Worm (Caenorhabditis elegans) whole organism, L2 larva: ENCODE measurements around the gene ZC449.8.
A peak's percentile ranks its signal among the peaks of the same experiment; 100 is the strongest.

Experiments used
- C34F6.9 ChIP-seq: fragments of 150-350 bp; optimal IDR thresholded peaks from 2 replicates; lab custom pipeline; 2014; ENCODE audit warnings: missing biosample characterization, missing genetic modification characterization
- F13H6.1 ChIP-seq: sonication (generic microtip); optimal IDR thresholded peaks from 2 replicates; lab custom pipeline; 2016; ENCODE audit warnings: missing genetic modification characterization, missing compliant biosample characterization
- R02D3.7 ChIP-seq: fragments of 150-350 bp; optimal IDR thresholded peaks from 2 replicates; lab custom pipeline; 2014; ENCODE audit warnings: missing biosample characterization, missing genetic modification characterization
- Y55F3AM.14 ChIP-seq: fragments of 200-800 bp; sonication (Bioruptor generic); optimal IDR thresholded peaks from 2 replicates; lab custom pipeline; 2018; ENCODE audit warnings: mild to moderate bottlenecking, missing genetic modification characterization, missing compliant biosample characterization
- ZK546.5 ChIP-seq: sonication (generic microtip); optimal IDR thresholded peaks from 2 replicates; lab custom pipeline; 2017; ENCODE audit warnings: missing biosample characterization, missing genetic modification characterization
- alr-1 ChIP-seq: fragments of 150-350 bp; optimal IDR thresholded peaks from 2 replicates; lab custom pipeline; 2014; ENCODE audit warnings: missing biosample characterization, missing genetic modification characterization
- aly-2 ChIP-seq: fragments of 150-350 bp; optimal IDR thresholded peaks from 2 replicates; lab custom pipeline; 2014; ENCODE audit warnings: missing biosample characterization, missing genetic modification characterization
- ama-1 ChIP-seq: fragments of 150-350 bp; optimal IDR thresholded peaks from 2 replicates; lab custom pipeline; 2018; ENCODE audit warnings: inconsistent platforms
- blmp-1 ChIP-seq: sonication (generic microtip); optimal IDR thresholded peaks from 2 replicates; lab custom pipeline; 2017; ENCODE audit warnings: missing genetic modification characterization, mild to moderate bottlenecking, missing compliant biosample characterization, antibody characterized with exemption, moderate library complexity; ENCODE audit not compliant: insufficient read depth
- ceh-16 ChIP-seq: fragments of 150-350 bp; optimal IDR thresholded peaks from 2 replicates; lab custom pipeline; 2014; ENCODE audit warnings: missing biosample characterization, missing genetic modification characterization
- ceh-82 ChIP-seq: fragments of 150-350 bp; optimal IDR thresholded peaks from 2 replicates; lab custom pipeline; 2014; ENCODE audit warnings: missing biosample characterization, missing genetic modification characterization
- crh-2 ChIP-seq: sonication (generic microtip); optimal IDR thresholded peaks from 2 replicates; lab custom pipeline; 2017; ENCODE audit warnings: missing biosample characterization, missing genetic modification characterization
- dmd-4 ChIP-seq: sonication (generic microtip); optimal IDR thresholded peaks from 2 replicates; lab custom pipeline; 2017; ENCODE audit warnings: missing biosample characterization, missing genetic modification characterization
- egl-27 ChIP-seq: sonication (generic microtip); optimal IDR thresholded peaks from 3 replicates; lab custom pipeline; 2017; ENCODE audit warnings: missing biosample characterization, missing genetic modification reagents, missing genetic modification characterization
- elt-1 ChIP-seq: fragments of 150-350 bp; optimal IDR thresholded peaks from 2 replicates; lab custom pipeline; 2014; ENCODE audit warnings: missing biosample characterization, missing genetic modification characterization
- elt-3 ChIP-seq: sonication (generic microtip); optimal IDR thresholded peaks from 2 replicates; lab custom pipeline; 2017; ENCODE audit warnings: missing biosample characterization, missing genetic modification characterization
- fos-1 ChIP-seq: fragments of 150-350 bp; optimal IDR thresholded peaks from 2 replicates; lab custom pipeline; 2014; ENCODE audit warnings: missing biosample characterization, missing genetic modification characterization
- gmeb-1 ChIP-seq: fragments of 150-350 bp; optimal IDR thresholded peaks from 2 replicates; lab custom pipeline; 2014; ENCODE audit warnings: missing biosample characterization, missing genetic modification characterization
- lin-13 ChIP-seq: fragments of 150-350 bp; optimal IDR thresholded peaks from 2 replicates; lab custom pipeline; 2014; ENCODE audit warnings: missing biosample characterization, missing genetic modification reagents, missing genetic modification characterization
- lin-39 ChIP-seq: fragments of 150-350 bp; optimal IDR thresholded peaks from 2 replicates; lab custom pipeline; 2014; ENCODE audit warnings: missing biosample characterization, missing genetic modification reagents, missing genetic modification characterization
- lsy-2 ChIP-seq, 2 experiments: fragments of 150-350 bp in 1 of 2; sonication (generic microtip) in 1 of 2; optimal IDR thresholded peaks; 2 replicates each; lab custom pipeline; 2014 to 2017; ENCODE audit warnings: missing biosample characterization in 2 of 2, missing genetic modification characterization in 2 of 2
- mab-5 ChIP-seq: fragments of 150-350 bp; optimal IDR thresholded peaks from 2 replicates; lab custom pipeline; 2014; ENCODE audit warnings: missing biosample characterization, missing genetic modification characterization
- mbf-1 ChIP-seq: sonication (generic microtip); optimal IDR thresholded peaks from 2 replicates; lab custom pipeline; 2017; ENCODE audit warnings: missing biosample characterization, missing genetic modification characterization
- mdl-1 ChIP-seq, 2 experiments: fragments of 150-350 bp in 1 of 2; sonication (generic microtip) in 1 of 2; optimal IDR thresholded peaks; 2 replicates each; lab custom pipeline; 2017; ENCODE audit warnings: missing biosample characterization in 2 of 2, missing genetic modification characterization in 2 of 2
- nhr-10 ChIP-seq: sonication (generic microtip); optimal IDR thresholded peaks from 2 replicates; lab custom pipeline; 2017; ENCODE audit warnings: missing biosample characterization, missing genetic modification characterization
- nhr-11 ChIP-seq: fragments of 150-350 bp; optimal IDR thresholded peaks from 2 replicates; lab custom pipeline; 2014; ENCODE audit warnings: missing biosample characterization, missing genetic modification characterization
- nhr-12 ChIP-seq: fragments of 150-350 bp; optimal IDR thresholded peaks from 2 replicates; lab custom pipeline; 2014; ENCODE audit warnings: missing biosample characterization, missing genetic modification characterization
- nhr-129 ChIP-seq: fragments of 150-350 bp; optimal IDR thresholded peaks from 2 replicates; lab custom pipeline; 2014; ENCODE audit warnings: missing biosample characterization, missing genetic modification characterization
- nhr-21 ChIP-seq: fragments of 150-350 bp; optimal IDR thresholded peaks from 2 replicates; lab custom pipeline; 2014; ENCODE audit warnings: missing biosample characterization, missing genetic modification characterization
- nhr-23 ChIP-seq: fragments of 150-350 bp; optimal IDR thresholded peaks from 2 replicates; lab custom pipeline; 2014; ENCODE audit warnings: missing biosample characterization, missing genetic modification reagents, missing genetic modification characterization
- nhr-237 ChIP-seq: fragments of 150-350 bp; optimal IDR thresholded peaks from 2 replicates; lab custom pipeline; 2014; ENCODE audit warnings: missing biosample characterization, missing genetic modification characterization
- nhr-25 ChIP-seq: fragments of 150-350 bp; sonication (generic microtip); optimal IDR thresholded peaks from 3 replicates; lab custom pipeline; 2014; ENCODE audit warnings: missing biosample characterization, missing genetic modification characterization
- nhr-6 ChIP-seq: fragments of 150-350 bp; optimal IDR thresholded peaks from 2 replicates; lab custom pipeline; 2014; ENCODE audit warnings: missing biosample characterization, missing genetic modification characterization
- nhr-77 ChIP-seq: fragments of 150-350 bp; optimal IDR thresholded peaks from 2 replicates; lab custom pipeline; 2014; ENCODE audit warnings: missing biosample characterization, missing genetic modification characterization
- peb-1 ChIP-seq: fragments of 150-350 bp; optimal IDR thresholded peaks from 2 replicates; lab custom pipeline; 2014; ENCODE audit warnings: missing biosample characterization, missing genetic modification characterization
- sem-4 ChIP-seq: fragments of 150-350 bp; optimal IDR thresholded peaks from 2 replicates; lab custom pipeline; 2014; ENCODE audit warnings: missing biosample characterization, missing genetic modification reagents, missing genetic modification characterization
- skn-1 ChIP-seq: sonication (generic microtip); optimal IDR thresholded peaks from 2 replicates; lab custom pipeline; 2017; ENCODE audit warnings: missing biosample characterization, missing genetic modification characterization
- sma-3 ChIP-seq: sonication (generic microtip); optimal IDR thresholded peaks from 2 replicates; lab custom pipeline; 2016; ENCODE audit warnings: missing genetic modification reagents, missing genetic modification characterization, missing compliant biosample characterization
- sma-9 ChIP-seq, 2 experiments: fragments of 150-350 bp in 1 of 2; sonication (generic microtip) in 1 of 2; optimal IDR thresholded peaks; 2 replicates each; lab custom pipeline; 2014 to 2016; ENCODE audit warnings: missing genetic modification characterization in 2 of 2, mild to moderate bottlenecking in 1 of 2, missing biosample characterization in 1 of 2, missing compliant biosample characterization in 1 of 2, missing genetic modification reagents in 1 of 2, moderate library complexity in 1 of 2
- snpc-4 ChIP-seq: fragments of 150-350 bp; optimal IDR thresholded peaks from 2 replicates; lab custom pipeline; 2014; ENCODE audit warnings: missing biosample characterization, missing genetic modification characterization
- unc-39 ChIP-seq: fragments of 150-350 bp; optimal IDR thresholded peaks from 2 replicates; lab custom pipeline; 2014; ENCODE audit warnings: missing biosample characterization, missing genetic modification characterization
- unc-55 ChIP-seq: fragments of 150-350 bp; sonication (generic microtip); optimal IDR thresholded peaks from 3 replicates; lab custom pipeline; 2014; ENCODE audit warnings: missing biosample characterization, missing genetic modification reagents, missing genetic modification characterization
- unc-62 ChIP-seq: fragments of 150-350 bp; optimal IDR thresholded peaks from 2 replicates; lab custom pipeline; 2014; ENCODE audit warnings: missing biosample characterization, missing genetic modification reagents, missing genetic modification characterization
- zag-1 ChIP-seq: fragments of 150-350 bp; optimal IDR thresholded peaks from 2 replicates; lab custom pipeline; 2014; ENCODE audit warnings: missing biosample characterization, missing genetic modification characterization
- ztf-1 ChIP-seq: fragments of 200-800 bp; sonication (Bioruptor generic); conservative IDR thresholded peaks from 2 replicates; pipeline ENCODE4 v1.3.6; 2022; ENCODE audit warnings: missing genetic modification characterization, missing compliant biosample characterization
- ztf-11 ChIP-seq: sonication (generic microtip); optimal IDR thresholded peaks from 2 replicates; lab custom pipeline; 2017; ENCODE audit warnings: missing biosample characterization, missing genetic modification characterization
- ztf-4 ChIP-seq: fragments of 150-350 bp; optimal IDR thresholded peaks from 2 replicates; lab custom pipeline; 2014; ENCODE audit warnings: missing biosample characterization, missing genetic modification characterization

ZC449.8 gene

DNA sequence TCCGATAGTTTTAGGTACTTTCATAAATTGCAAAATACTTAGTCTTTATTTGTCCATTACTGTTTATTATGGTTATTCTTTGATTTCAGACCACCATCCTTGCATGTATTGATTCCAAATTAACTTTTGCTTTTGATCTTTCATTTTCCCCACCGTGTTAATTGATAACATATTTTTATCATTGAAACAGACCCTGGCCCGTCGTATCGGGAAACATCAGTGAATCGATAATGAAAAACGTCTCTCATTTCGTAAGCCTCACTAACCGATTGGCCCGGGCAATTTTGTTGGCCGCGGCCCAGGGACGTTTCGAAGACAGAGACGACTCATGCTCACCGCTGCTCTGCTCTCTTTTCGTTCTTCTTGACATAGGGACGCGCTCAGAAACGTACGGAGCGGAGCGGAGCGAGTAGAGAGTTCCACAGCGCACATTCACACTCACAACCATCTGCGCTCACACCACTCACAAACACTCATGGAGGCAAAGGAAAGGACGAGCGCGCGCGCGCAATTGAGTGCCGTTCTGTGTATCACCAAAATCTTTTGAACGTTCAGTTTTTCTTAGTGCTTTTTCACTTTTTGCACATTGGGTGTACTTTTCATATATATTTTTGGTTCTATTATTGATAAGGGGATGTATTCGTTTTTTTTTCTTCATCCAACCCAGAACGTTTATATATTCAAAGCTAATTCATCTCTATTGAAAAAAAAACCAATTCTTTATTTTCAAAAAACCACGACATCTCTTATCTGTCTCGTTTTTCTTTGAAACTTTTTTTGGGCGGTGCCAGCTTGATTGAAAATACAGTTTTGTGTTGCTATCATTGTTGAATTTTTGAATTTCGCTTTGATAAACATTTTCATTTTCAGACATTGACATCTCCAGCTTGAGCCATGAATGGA lies 48.1 kb downstream of the ZC449.8 start, which contains the start of gene C24H10.2:
Gene C24H10.2 (plus strand): TSS at position 853 of the 903 bp plus-strand sequence.
- TF ChIP-seq sma-9 (GFP tag; optimal IDR thresholded peaks at IDR 0.05; lab: Kevin White, UChicago) (peak; percentile 41), sma-9 (tag; optimal IDR thresholded peaks at IDR 0.05; lab: Kevin White, UChicago) (no peak), R02D3.7 (no peak), C34F6.9 (tag; lab: Kevin White, UChicago) (peak; percentile 6), egl-27 (no peak), sma-3 (GFP tag; lab: Kevin White, UChicago) (peak; percentile 14), nhr-25 (peak; percentile 20), mbf-1 (tag; lab: Kevin White, UChicago) (no peak), ceh-16 (tag; lab: Kevin White, UChicago) (no peak), crh-2 (tag; lab: Kevin White, UChicago) (no peak), nhr-129 (tag; lab: Kevin White, UChicago) (peak; percentile 72), ZK546.5 (no peak), elt-1 (tag; lab: Kevin White, UChicago) (no peak), F13H6.1 (tag; lab: Kevin White, UChicago) (peak; percentile 69), ceh-82 (tag; lab: Kevin White, UChicago) (no peak), mab-5 (no peak), alr-1 (tag; lab: Kevin White, UChicago) (no peak), nhr-12 (tag; lab: Kevin White, UChicago) (no peak), ztf-11 (tag; lab: Kevin White, UChicago) (no peak), dmd-4 (tag; lab: Kevin White, UChicago) (no peak), aly-2 (no peak), lin-13 (GFP tag; lab: Kevin White, UChicago) (no peak), gmeb-1 (peak; percentile 41), unc-55 (GFP tag; lab: Kevin White, UChicago) (peak; percentile 52), nhr-6 (tag; lab: Kevin White, UChicago) (no peak), blmp-1 (tag; lab: Kevin White, UChicago) (no peak), lin-39 (tag; lab: Kevin White, UChicago) (no peak), elt-3 (tag; lab: Kevin White, UChicago) (no peak), unc-62 (GFP tag; lab: Kevin White, UChicago) (no peak), nhr-21 (tag; lab: Kevin White, UChicago) (no peak), snpc-4 (tag; lab: Kevin White, UChicago) (no peak), peb-1 (tag; lab: Kevin White, UChicago) (no peak), ztf-4 (tag; lab: Kevin White, UChicago) (no peak), nhr-23 (tag; lab: Kevin White, UChicago) (no peak), ama-1 (lab: Kevin White, UChicago) (no peak), nhr-11 (no peak), unc-39 (no peak), nhr-237 (tag; lab: Kevin White, UChicago) (no peak), skn-1 (tag; lab: Kevin White, UChicago) (no peak), nhr-10 (no peak), sem-4 (tag; lab: Kevin White, UChicago) (peak; percentile 62), zag-1 (tag; lab: Kevin White, UChicago) (no peak), mdl-1 (tag; optimal IDR thresholded peaks at IDR 0.05; lab: Kevin White, UChicago) (no peak), Y55F3AM.14 (GFP tag; lab: Kevin White, UChicago) (peak; percentile 2), lsy-2 (tag; optimal IDR thresholded peaks at IDR 0.05; lab: Kevin White, UChicago) (peak in 1 of 2 experiments; percentile 31), nhr-77 (tag; lab: Kevin White, UChicago) (no peak), ztf-1 (GFP tag; lab: Robert Waterston, UW) (no peak), fos-1 (tag; lab: Kevin White, UChicago) (peak; percentile 35)
- TF ChIP-seq, all 48 proteins: peak for 12
